Worm (Caenorhabditis elegans) whole organism, early embryonic: ENCODE data around the gene amph-1.

Experiments
- ama-1 ChIP-seq: fragments of 150-350 bp; optimal IDR thresholded peaks from 2 replicates; lab custom pipeline; 2014
- ceh-36 ChIP-seq: sonication (generic microtip); optimal IDR thresholded peaks from 2 replicates; lab custom pipeline; 2016; ENCODE audit warnings: missing genetic modification characterization, inconsistent platforms, missing compliant biosample characterization
- tbx-37 ChIP-seq: fragments of 200-800 bp; sonication (Bioruptor generic); conservative IDR thresholded peaks from 2 replicates; pipeline ENCODE4 v1.3.6; 2022; ENCODE audit warnings: missing genetic modification reagents, missing genetic modification characterization, missing compliant biosample characterization

ce11 chrIV:9677226-9677992 lies 29.7 kb upstream of the amph-1 start:
- no peak for TF ChIP-seq ceh-36
- TF ChIP-seq tbx-37 (GFP tag; lab: Robert Waterston, UW): no peak
- no peak for TF ChIP-seq ama-1 (lab: Kevin White, UChicago)
